Fruit fly (Drosophila melanogaster) whole organism, adult: ENCODE results near the gene CG5946.

Experiments
- CG12768 ChIP-seq: fragments of 200-800 bp; sonication (Bioruptor generic); optimal IDR thresholded peaks from 2 replicates; lab custom pipeline; 2017; ENCODE audit warnings: missing biosample characterization, missing genetic modification characterization, mild to moderate bottlenecking, moderate library complexity, missing genetic modification reagents
- CG14711 ChIP-seq: fragments of 200-800 bp; sonication (Bioruptor generic); optimal IDR thresholded peaks from 2 replicates; lab custom pipeline; 2018; ENCODE audit warnings: missing biosample characterization, mild to moderate bottlenecking, missing genetic modification characterization, moderate library complexity
- CG1620 ChIP-seq: fragments of 200-800 bp; sonication (Bioruptor generic); optimal IDR thresholded peaks from 2 replicates; lab custom pipeline; 2016; ENCODE audit warnings: missing biosample characterization, missing genetic modification characterization
- CG33017 ChIP-seq: fragments of 200-800 bp; sonication (Bioruptor generic); optimal IDR thresholded peaks from 2 replicates; lab custom pipeline; 2018; ENCODE audit warnings: missing biosample characterization, mild to moderate bottlenecking, missing genetic modification characterization, moderate library complexity
- CG5204 ChIP-seq: fragments of 200-800 bp; sonication (Bioruptor generic); optimal IDR thresholded peaks from 2 replicates; lab custom pipeline; 2016; ENCODE audit warnings: missing biosample characterization, missing genetic modification characterization
- CG7045 ChIP-seq: fragments of 200-800 bp; sonication (Bioruptor generic); optimal IDR thresholded peaks from 2 replicates; lab custom pipeline; 2017; ENCODE audit warnings: missing biosample characterization, mild to moderate bottlenecking, missing genetic modification characterization
- CG7101 ChIP-seq: fragments of 200-800 bp; sonication (Bioruptor generic); optimal IDR thresholded peaks from 2 replicates; lab custom pipeline; 2018; ENCODE audit warnings: missing biosample characterization, mild to moderate bottlenecking, missing genetic modification characterization, moderate library complexity
- Clk ChIP-seq: fragments of 200-800 bp; sonication (Bioruptor generic); optimal IDR thresholded peaks from 2 replicates; lab custom pipeline; 2017; ENCODE audit warnings: missing biosample characterization, missing genetic modification characterization
- Crg-1 ChIP-seq: fragments of 200-800 bp; sonication (Bioruptor generic); optimal IDR thresholded peaks from 2 replicates; lab custom pipeline; 2016; ENCODE audit warnings: missing biosample characterization, missing genetic modification characterization
- Hr96 ChIP-seq: fragments of 200-800 bp; sonication (Bioruptor generic); optimal IDR thresholded peaks from 2 replicates; lab custom pipeline; 2016; ENCODE audit warnings: missing biosample characterization, missing genetic modification characterization
- Mnt ChIP-seq: fragments of 200-800 bp; sonication (Bioruptor generic); optimal IDR thresholded peaks from 2 replicates; lab custom pipeline; 2016; ENCODE audit warnings: missing biosample characterization, mild to moderate bottlenecking, missing genetic modification characterization
- bab1 ChIP-seq: fragments of 200-800 bp; sonication (Bioruptor generic); optimal IDR thresholded peaks from 3 replicates; lab custom pipeline; 2019; ENCODE audit warnings: missing biosample characterization, mild to moderate bottlenecking, missing genetic modification characterization, moderate library complexity
- cic ChIP-seq: fragments of 200-800 bp; sonication (Bioruptor generic); optimal IDR thresholded peaks from 2 replicates; lab custom pipeline; 2017; ENCODE audit warnings: missing biosample characterization, mild to moderate bottlenecking, missing genetic modification characterization, moderate library complexity
- cnc ChIP-seq, 2 experiments: fragments of >200 bp; optimal IDR thresholded peaks; 2 replicates each; lab custom pipeline; 2017
- kay ChIP-seq: fragments of 200-800 bp; sonication (Bioruptor generic); peaks from one replicate; lab custom pipeline; 2016; ENCODE audit warnings: missing biosample characterization, missing genetic modification characterization, borderline replicate concordance
- ovo ChIP-seq: fragments of 200-800 bp; sonication (Bioruptor generic); optimal IDR thresholded peaks from 2 replicates; lab custom pipeline; 2016; ENCODE audit warnings: missing biosample characterization, missing genetic modification characterization
- pad ChIP-seq: fragments of 200-800 bp; sonication (Bioruptor generic); optimal IDR thresholded peaks from 3 replicates; lab custom pipeline; 2017; ENCODE audit warnings: missing biosample characterization, missing genetic modification characterization, mild to moderate bottlenecking, moderate library complexity, missing genetic modification reagents
- toe ChIP-seq: fragments of 200-800 bp; sonication (Bioruptor generic); optimal IDR thresholded peaks from 2 replicates; lab custom pipeline; 2016; ENCODE audit warnings: missing biosample characterization, missing genetic modification characterization

CG5946 gene

dm6 chr3L:11847703-11848102, 25.6 kb upstream of the CG5946 start, which contains the start of gene CG12521:
Gene CG12521, minus strand, starts transcription at chr3L:11847803.
- TF ChIP-seq CG1620 (GFP tag; lab: Kevin White, UChicago) = no peak
- peak; percentile 12 for TF ChIP-seq kay
- no peak for TF ChIP-seq Mnt (GFP tag; lab: Kevin White, UChicago)
- TF ChIP-seq cnc (optimal IDR thresholded peaks at IDR 0.05; lab: Kevin White, UChicago) = no peak
- no peak for TF ChIP-seq ovo
- TF ChIP-seq pad (GFP tag; lab: Kevin White, UChicago) = no peak

- TF ChIP-seq cnc (optimal IDR thresholded peaks at IDR 0.05; lab: Kevin White, UChicago) (no peak), CG7101 (no peak), pad (GFP tag; lab: Kevin White, UChicago) (no peak)
Measured at dm6 chr3L:11836575-11837077, 14.6 kb upstream of the CG5946 start, which contains the start of gene CG43064. Gene CG43064, minus strand, starts transcription at chr3L:11836721.

dm6 chr3L:11833296-11833717, 11.2 kb upstream of the CG5946 start, which contains the start of gene CycA:
Gene CycA, minus strand, starts transcription at chr3L:11833578.
- peak; percentile 31 for TF ChIP-seq bab1 (GFP tag; lab: Kevin White, UChicago)
- TF ChIP-seq Mnt (GFP tag; lab: Kevin White, UChicago) = no peak
- TF ChIP-seq toe = no peak

dm6 chr3L:11832360-11833295, 10.6 kb upstream of the CG5946 start:
- TF ChIP-seq pad (GFP tag; lab: Kevin White, UChicago) = peak; percentile 7
- TF ChIP-seq bab1 (GFP tag; lab: Kevin White, UChicago) = no peak

- no peak for TF ChIP-seq pad (GFP tag; lab: Kevin White, UChicago)
- TF ChIP-seq cic (GFP tag; lab: Kevin White, UChicago) = no peak
- no peak for TF ChIP-seq kay
- TF ChIP-seq Hr96 (GFP tag; lab: Kevin White, UChicago) = no peak
- no peak for TF ChIP-seq CG14711 (tag; lab: Kevin White, UChicago)
- no peak for TF ChIP-seq Crg-1 (GFP tag; lab: Kevin White, UChicago)
- TF ChIP-seq bab1 (GFP tag; lab: Kevin White, UChicago) = no peak
- no peak for TF ChIP-seq CG12768
- TF ChIP-seq ovo = no peak
- TF ChIP-seq CG7045 (GFP tag; lab: Kevin White, UChicago) = no peak
Measured at dm6 chr3L:11831199-11831598, 9.1 kb upstream of the CG5946 start.

dm6 chr3L:11828730-11829129, 6.7 kb upstream of the CG5946 start, which contains the start of gene CG7264:
Gene CG7264, plus strand, starts transcription at chr3L:11829030.
- TF ChIP-seq cnc (optimal IDR thresholded peaks at IDR 0.05; lab: Kevin White, UChicago) = no peak
- TF ChIP-seq cic (GFP tag; lab: Kevin White, UChicago) = no peak

dm6 chr3L:11825560-11826153, 3.6 kb upstream of the CG5946 start, which contains the start of gene CG32095:
Gene CG32095, minus strand, starts transcription at chr3L:11825732.
- TF ChIP-seq CG33017 (tag; lab: Kevin White, UChicago) (no peak), Mnt (GFP tag; lab: Kevin White, UChicago) (no peak), Hr96 (GFP tag; lab: Kevin White, UChicago) (no peak), Clk (GFP tag; lab: Kevin White, UChicago) (no peak), Crg-1 (GFP tag; lab: Kevin White, UChicago) (no peak), CG5204 (GFP tag; lab: Kevin White, UChicago) (no peak), CG1620 (GFP tag; lab: Kevin White, UChicago) (no peak), bab1 (GFP tag; lab: Kevin White, UChicago) (no peak), toe (no peak), pad (GFP tag; lab: Kevin White, UChicago) (no peak), CG7101 (no peak), cic (GFP tag; lab: Kevin White, UChicago) (no peak)
